Worm (Caenorhabditis elegans) whole organism, young adult: Measurements from ENCODE around the gene msp-58.

ENCODE experiments used
- F10E7.11 ChIP-seq: sonication (generic microtip); optimal IDR thresholded peaks from 2 replicates; lab custom pipeline; 2017; ENCODE audit warnings: mild to moderate bottlenecking, missing genetic modification characterization, moderate library complexity, missing compliant biosample characterization
- attf-5 ChIP-seq: fragments of 200-800 bp; sonication (Bioruptor generic); optimal IDR thresholded peaks from 2 replicates; lab custom pipeline; 2018; ENCODE audit warnings: mild to moderate bottlenecking, missing genetic modification characterization, missing compliant biosample characterization
- efl-1 ChIP-seq: fragments of 150-350 bp; optimal IDR thresholded peaks from 2 replicates; lab custom pipeline; 2014; ENCODE audit warnings: missing biosample characterization, missing genetic modification reagents, missing genetic modification characterization
- him-1 ChIP-seq: sonication (generic microtip); optimal IDR thresholded peaks from 2 replicates; lab custom pipeline; 2016; ENCODE audit warnings: missing genotype, missing genetic modification reagents, missing genetic modification characterization, missing compliant biosample characterization
- hmg-1.2 ChIP-seq: fragments of 200-800 bp; sonication (Bioruptor generic); IDR thresholded peaks from 2 replicates; pipeline ENCODE4 v1.3.6; 2022; ENCODE audit warnings: missing genetic modification reagents, missing genetic modification characterization, missing compliant biosample characterization
- madf-8 ChIP-seq: fragments of 200-800 bp; sonication (Bioruptor generic); conservative IDR thresholded peaks from 2 replicates; pipeline ENCODE4 v1.3.6; 2022; ENCODE audit warnings: missing genetic modification reagents, missing genetic modification characterization, missing compliant biosample characterization
- nhr-90 ChIP-seq: sonication (generic microtip); optimal IDR thresholded peaks from 2 replicates; lab custom pipeline; 2016; ENCODE audit warnings: missing genotype, mild to moderate bottlenecking, missing genetic modification characterization, missing compliant biosample characterization
- snpc-4 ChIP-seq, 5 experiments: fragments of 150-350 bp in 1 of 5; sonication (generic microtip) in 4 of 5; optimal IDR thresholded peaks; 2 replicates each; lab custom pipeline; 2014 to 2018; ENCODE audit warnings: missing genetic modification characterization in 5 of 5, missing biosample characterization in 3 of 5, antibody characterized with exemption in 2 of 5, mild to moderate bottlenecking in 2 of 5, missing compliant biosample characterization in 2 of 5, missing genotype in 2 of 5, moderate library complexity in 2 of 5, missing genetic modification reagents in 1 of 5
- unc-130 ChIP-seq: sonication (generic microtip); optimal IDR thresholded peaks from 2 replicates; lab custom pipeline; 2016; ENCODE audit warnings: missing genetic modification reagents, missing genetic modification characterization, missing compliant biosample characterization
- ztf-28 ChIP-seq: fragments of 200-800 bp; sonication (Bioruptor generic); IDR thresholded peaks from 2 replicates; pipeline ENCODE4 v1.3.6; 2022; ENCODE audit warnings: missing genetic modification reagents, missing genetic modification characterization, missing compliant biosample characterization

DNA sequence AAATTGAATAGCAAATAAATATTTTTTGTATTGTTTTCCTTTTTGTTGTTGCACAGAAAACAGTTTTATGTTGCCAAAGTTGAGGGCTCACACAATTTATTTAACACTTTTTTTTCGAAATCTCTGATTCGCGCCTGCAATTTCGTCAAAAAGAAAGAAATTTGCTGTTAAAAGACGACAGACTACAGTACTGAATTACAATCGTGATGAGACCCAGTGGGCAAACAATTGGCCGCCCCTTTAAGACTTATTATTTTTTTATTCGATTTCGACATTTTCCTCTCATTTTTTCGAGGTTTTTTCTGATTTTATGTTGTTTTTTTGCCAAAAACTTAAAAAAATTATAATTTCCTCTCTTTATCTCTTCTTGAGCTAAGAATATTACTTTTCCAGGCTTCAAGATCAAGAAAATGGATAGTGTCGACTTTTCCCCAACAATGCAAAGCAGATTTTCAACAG, 34.2 kb upstream of the msp-58 start, which contains the start of gene slfl-4:
- TF ChIP-seq him-1 (tag; lab: Kevin White, UChicago) (no peak), ztf-28 (no peak), madf-8 (GFP tag; lab: Robert Waterston, UW) (peak; percentile 59), snpc-4 (GFP tag; optimal IDR thresholded peaks at IDR 0.05; lab: Kevin White, UChicago) (no peak), snpc-4 (tag; optimal IDR thresholded peaks at IDR 0.05; lab: Kevin White, UChicago) (peak in 3 of 4 experiments; percentile 72 to 74 (median 73)), attf-5 (no peak), nhr-90 (tag; lab: Kevin White, UChicago) (no peak), unc-130 (GFP tag; lab: Kevin White, UChicago) (no peak), F10E7.11 (tag; lab: Kevin White, UChicago) (no peak), hmg-1.2 (GFP tag; lab: Robert Waterston, UW) (no peak), efl-1 (GFP tag; lab: Kevin White, UChicago) (peak; percentile 33)
